Worm (Caenorhabditis elegans) whole organism, mixed stage, embryonic: ENCODE measurements around the gene mig-17.

Experiments used
- bed-3 ChIP-seq: fragments of 200-800 bp; sonication (Bioruptor generic); optimal IDR thresholded peaks from 3 replicates; lab custom pipeline; 2018; ENCODE audit warnings: mild to moderate bottlenecking, missing genetic modification characterization, moderate library complexity, missing compliant biosample characterization
- blmp-1 ChIP-seq: fragments of 150-350 bp; optimal IDR thresholded peaks from 2 replicates; lab custom pipeline; 2014; ENCODE audit warnings: missing biosample characterization, missing genetic modification characterization
- ceh-43 ChIP-seq: fragments of 200-800 bp; sonication (Bioruptor generic); optimal IDR thresholded peaks from 2 replicates; lab custom pipeline; 2018; ENCODE audit warnings: mild to moderate bottlenecking, missing genetic modification characterization, moderate library complexity, missing compliant biosample characterization
- drap-1 ChIP-seq: fragments of 200-800 bp; sonication (Bioruptor generic); optimal IDR thresholded peaks from 3 replicates; lab custom pipeline; 2018; ENCODE audit warnings: mild to moderate bottlenecking, missing genetic modification characterization, missing compliant biosample characterization
- mab-5 ChIP-seq: fragments of 150-350 bp; optimal IDR thresholded peaks from 2 replicates; lab custom pipeline; 2014; ENCODE audit warnings: missing biosample characterization, missing genetic modification characterization
- nhr-28 ChIP-seq: fragments of 150-350 bp; optimal IDR thresholded peaks from 2 replicates; lab custom pipeline; 2014; ENCODE audit warnings: missing biosample characterization, missing genetic modification characterization
- sptf-1 ChIP-seq: sonication (generic microtip); optimal IDR thresholded peaks from 2 replicates; lab custom pipeline; 2017; ENCODE audit warnings: mild to moderate bottlenecking, missing genetic modification characterization, moderate library complexity, missing compliant biosample characterization
- zip-8 ChIP-seq: fragments of 150-350 bp; optimal IDR thresholded peaks from 2 replicates; lab custom pipeline; 2014; ENCODE audit warnings: missing biosample characterization, missing genetic modification characterization

mig-17 gene

ce11 chrV:11496283-11496682 is 49.8 kb downstream of the mig-17 start, which contains the start of gene htrl-1:
Gene htrl-1 (minus strand): TSS chrV:11496383.
- TF ChIP-seq drap-1 (GFP tag; lab: Kevin White, UChicago) (no peak), ceh-43 (GFP tag; lab: Kevin White, UChicago) (no peak), zip-8 (tag; lab: Kevin White, UChicago) (no peak), blmp-1 (tag; lab: Kevin White, UChicago) (no peak), nhr-28 (no peak), bed-3 (GFP tag; lab: Kevin White, UChicago) (no peak), mab-5 (tag; lab: Kevin White, UChicago) (no peak), sptf-1 (no peak)

- no peak for TF ChIP-seq ceh-43 (GFP tag; lab: Kevin White, UChicago)
- TF ChIP-seq, all 35 proteins: peak for 0
Measured at ce11 chrV:11497475-11497874, 51.0 kb downstream of the mig-17 start.
